Fruit fly (Drosophila melanogaster) whole organism, embryonic: ENCODE measurements around the gene kay.

Experiments used
- Atf-2 ChIP-seq: fragments of 200-800 bp; sonication (Bioruptor generic); optimal IDR thresholded peaks from 2 replicates; lab custom pipeline; 2016; ENCODE audit warnings: missing biosample characterization, missing genetic modification characterization
- CG10267 ChIP-seq: fragments of 200-800 bp; sonication (Bioruptor generic); optimal IDR thresholded peaks from 2 replicates; lab custom pipeline; 2018; ENCODE audit warnings: missing biosample characterization, mild to moderate bottlenecking, missing genetic modification characterization, moderate library complexity
- CG2875 ChIP-seq: fragments of 200-800 bp; sonication (Bioruptor generic); optimal IDR thresholded peaks from 2 replicates; lab custom pipeline; 2017; ENCODE audit warnings: missing biosample characterization, mild to moderate bottlenecking, missing genetic modification characterization, missing genetic modification reagents
- CG4707 ChIP-seq: fragments of 200-800 bp; sonication (Bioruptor generic); optimal IDR thresholded peaks from 2 replicates; lab custom pipeline; 2018; ENCODE audit warnings: missing biosample characterization, mild to moderate bottlenecking, missing genetic modification characterization, moderate library complexity
- CG4820 ChIP-seq: fragments of 200-800 bp; sonication (Bioruptor generic); optimal IDR thresholded peaks from 3 replicates; lab custom pipeline; 2016; ENCODE audit warnings: missing biosample characterization, missing genetic modification characterization
- CG6854 ChIP-seq: fragments of 200-800 bp; sonication (Bioruptor generic); optimal IDR thresholded peaks from 3 replicates; lab custom pipeline; 2017; ENCODE audit warnings: missing biosample characterization, mild to moderate bottlenecking, missing genetic modification characterization
- CG9215 ChIP-seq: fragments of 200-800 bp; sonication (Bioruptor generic); IDR thresholded peaks from 2 replicates; pipeline ENCODE4 v1.3.6; 2022; ENCODE audit warnings: missing biosample characterization, missing genetic modification characterization
- btn ChIP-seq: fragments of 200-800 bp; sonication (Bioruptor generic); optimal IDR thresholded peaks from 2 replicates; lab custom pipeline; 2016; ENCODE audit warnings: missing biosample characterization, missing genetic modification characterization
- stwl ChIP-seq: fragments of 200-800 bp; sonication (Bioruptor generic); optimal IDR thresholded peaks from 3 replicates; lab custom pipeline; 2018; ENCODE audit warnings: missing biosample characterization, mild to moderate bottlenecking, missing genetic modification characterization, moderate library complexity
- wek ChIP-seq: fragments of 200-800 bp; sonication (Bioruptor generic); optimal IDR thresholded peaks from 3 replicates; lab custom pipeline; 2018; ENCODE audit warnings: missing biosample characterization, mild to moderate bottlenecking, missing genetic modification characterization, moderate library complexity
- zfh2 ChIP-seq: fragments of 200-800 bp; sonication (Bioruptor generic); optimal IDR thresholded peaks from 2 replicates; lab custom pipeline; 2016; ENCODE audit warnings: missing biosample characterization, missing genetic modification characterization

DNA sequence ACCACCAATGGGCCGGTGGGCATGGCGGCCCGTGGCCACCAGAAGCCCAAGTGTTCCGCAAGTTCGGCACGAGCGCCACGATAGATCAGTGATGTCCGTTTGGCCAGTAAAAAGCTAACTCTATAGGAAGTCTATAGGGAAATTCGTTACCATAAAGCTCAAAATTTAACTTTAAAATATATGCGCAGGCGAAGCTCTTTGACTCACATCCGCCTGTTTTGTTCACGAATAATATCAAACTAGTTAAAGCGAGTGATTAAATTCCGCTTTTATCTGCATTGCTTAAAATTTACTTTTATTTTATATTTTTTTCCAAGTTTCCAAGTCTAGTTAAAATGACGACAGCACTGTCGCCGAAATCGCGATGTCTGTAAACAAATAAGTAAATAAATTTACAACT, 8.1 kb upstream of the kay start:
- TF ChIP-seq CG10267 (tag; lab: Kevin White, UChicago) (no peak), btn (GFP tag; lab: Kevin White, UChicago) (no peak), wek (GFP tag; lab: Kevin White, UChicago) (no peak), zfh2 (no peak), CG2875 (GFP tag; lab: Kevin White, UChicago) (no peak), CG9215 (GFP tag; lab: Robert Waterston, UW) (no peak), CG6854 (GFP tag; lab: Kevin White, UChicago) (no peak), Atf-2 (GFP tag; lab: Kevin White, UChicago) (no peak), CG4707 (GFP tag; lab: Kevin White, UChicago) (no peak), CG4820 (GFP tag; lab: Kevin White, UChicago) (no peak), stwl (tag; lab: Kevin White, UChicago) (no peak)
